Fruit fly (Drosophila melanogaster) S2 (cell line): ENCODE results near the gene Gyc76C.

ENCODE experiments used
- CG8478 ChIP-seq: fragments of >200 bp; optimal IDR thresholded peaks from 2 replicates; lab custom pipeline; 2018
- CTCF ChIP-seq, 2 experiments: fragments of >200 bp; optimal IDR thresholded peaks; 2 replicates each; lab custom pipeline; 2018

Gyc76C gene

dm6 chr3L:19707570-19708146 lies 85.7 kb downstream of the Gyc76C start, which contains the start of gene serp:
Gene serp (minus strand): TSS chr3L:19708015.
- TF ChIP-seq CG8478 (lab: Kevin White, UChicago) (no peak), CTCF (optimal IDR thresholded peaks at IDR 0.05; lab: Kevin White, UChicago) (no peak)

- no peak for TF ChIP-seq CG8478 (lab: Kevin White, UChicago)
- TF ChIP-seq CTCF (optimal IDR thresholded peaks at IDR 0.05; lab: Kevin White, UChicago): no peak
Measured at dm6 chr3L:19704869-19705268, 88.5 kb downstream of the Gyc76C start.

- TF ChIP-seq CG8478 (lab: Kevin White, UChicago) (no peak), CTCF (optimal IDR thresholded peaks at IDR 0.05; lab: Kevin White, UChicago) (no peak)
Measured at dm6 chr3L:19703323-19703722, 90.0 kb downstream of the Gyc76C start.

dm6 chr3L:19701662-19702061 lies 91.7 kb downstream of the Gyc76C start:
- TF ChIP-seq CG8478 (lab: Kevin White, UChicago) (no peak), CTCF (optimal IDR thresholded peaks at IDR 0.05; lab: Kevin White, UChicago) (no peak)

dm6 chr3L:19701106-19701505 lies 92.3 kb downstream of the Gyc76C start:
- no peak for TF ChIP-seq CTCF (optimal IDR thresholded peaks at IDR 0.05; lab: Kevin White, UChicago)
- no peak for TF ChIP-seq CG8478 (lab: Kevin White, UChicago)
